Worm (Caenorhabditis elegans): Measurements from ENCODE around the gene hog-1.

DNA sequence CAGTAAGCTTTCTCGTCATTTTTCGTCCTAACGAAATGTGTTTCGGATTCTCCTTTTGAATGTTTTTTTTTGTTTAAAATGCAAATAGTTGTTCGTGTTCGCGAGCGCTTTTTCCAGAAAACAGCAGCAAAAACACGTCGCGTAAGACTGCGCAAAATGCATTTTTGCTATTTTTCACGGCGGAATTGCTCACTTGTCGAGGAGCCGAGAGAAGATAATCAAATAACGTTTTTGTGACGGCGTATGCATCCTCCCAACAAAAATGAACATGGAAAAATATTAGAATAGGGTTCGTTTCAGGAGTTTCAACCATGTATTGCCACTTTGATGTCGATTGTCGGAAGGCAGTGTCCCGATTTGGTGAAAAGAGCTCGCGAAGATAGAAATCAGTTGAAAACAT, 23.0 kb upstream of the hog-1 start:
- TF ChIP-seq ZK546.5 (tag; optimal IDR thresholded peaks at IDR 0.05) (no peak), hlh-11 (tag; optimal IDR thresholded peaks at IDR 0.05) (no peak), pqm-1 (tag; optimal IDR thresholded peaks at IDR 0.05) (no peak), nhr-28 (tag; optimal IDR thresholded peaks at IDR 0.05) (no peak), lsy-2 (tag; optimal IDR thresholded peaks at IDR 0.05) (no peak), Y75B8A.6 (GFP tag; IDR thresholded peaks at IDR 0.05) (no peak), snpc-4 (tag; optimal IDR thresholded peaks at IDR 0.05) (no peak), fos-1 (tag; optimal IDR thresholded peaks at IDR 0.05) (no peak)
